Fruit fly (Drosophila melanogaster) whole organism, pupa: Measurements from ENCODE around the gene Dyro.

ENCODE experiments used
- CG10348 ChIP-seq: fragments of 200-800 bp; sonication (Bioruptor generic); IDR thresholded peaks from 2 replicates; pipeline ENCODE4 v1.3.6; 2022; ENCODE audit warnings: missing biosample characterization, missing genetic modification characterization
- CG12605 ChIP-seq: fragments of 200-800 bp; sonication (Bioruptor generic); IDR thresholded peaks from 2 replicates; pipeline ENCODE4 v1.3.6; 2022; ENCODE audit warnings: missing biosample characterization, missing genetic modification characterization
- CG13204 ChIP-seq: fragments of 200-800 bp; sonication (Bioruptor generic); optimal IDR thresholded peaks from 2 replicates; lab custom pipeline; 2018; ENCODE audit warnings: missing biosample characterization, mild to moderate bottlenecking, missing genetic modification characterization, moderate library complexity
- CG14655 ChIP-seq: fragments of 200-800 bp; sonication (Bioruptor generic); optimal IDR thresholded peaks from 3 replicates; lab custom pipeline; 2017; ENCODE audit warnings: mild to moderate bottlenecking, missing biosample characterization, missing genetic modification reagents, missing genetic modification characterization
- CG15710 ChIP-seq: fragments of 200-800 bp; sonication (Bioruptor generic); optimal IDR thresholded peaks from 2 replicates; lab custom pipeline; 2018; ENCODE audit warnings: missing biosample characterization, mild to moderate bottlenecking, missing genetic modification characterization, moderate library complexity
- CG17806 ChIP-seq: fragments of 200-800 bp; sonication (Bioruptor generic); optimal IDR thresholded peaks from 2 replicates; lab custom pipeline; 2018; ENCODE audit warnings: missing biosample characterization, mild to moderate bottlenecking, missing genetic modification characterization, moderate library complexity
- CG32121 ChIP-seq: fragments of 200-800 bp; sonication (Bioruptor generic); IDR thresholded peaks from 2 replicates; pipeline ENCODE4 v1.3.6; 2022; ENCODE audit warnings: missing biosample characterization, missing genetic modification characterization
- CG34367 ChIP-seq: fragments of 200-800 bp; sonication (Bioruptor generic); optimal IDR thresholded peaks from 2 replicates; lab custom pipeline; 2018; ENCODE audit warnings: missing biosample characterization, mild to moderate bottlenecking, missing genetic modification characterization
- CG4496 ChIP-seq: fragments of 200-800 bp; sonication (Bioruptor generic); IDR thresholded peaks from 3 replicates; pipeline ENCODE4 v1.3.6; 2022; ENCODE audit warnings: missing biosample characterization, missing genetic modification characterization
- CG8159 ChIP-seq: fragments of 200-800 bp; sonication (Bioruptor generic); optimal IDR thresholded peaks from 3 replicates; lab custom pipeline; 2018; ENCODE audit warnings: missing biosample characterization, mild to moderate bottlenecking, missing genetic modification characterization, moderate library complexity
- CG8301 ChIP-seq: fragments of 200-800 bp; sonication (Bioruptor generic); optimal IDR thresholded peaks from 2 replicates; lab custom pipeline; 2018; ENCODE audit warnings: missing biosample characterization, mild to moderate bottlenecking, missing genetic modification characterization
- CG9948 ChIP-seq: fragments of 200-800 bp; sonication (Bioruptor generic); optimal IDR thresholded peaks from 2 replicates; lab custom pipeline; 2018; ENCODE audit warnings: missing biosample characterization, mild to moderate bottlenecking, missing genetic modification characterization, moderate library complexity
- D1 ChIP-seq: fragments of 200-800 bp; sonication (Bioruptor generic); optimal IDR thresholded peaks from 2 replicates; lab custom pipeline; 2018; ENCODE audit warnings: missing biosample characterization, mild to moderate bottlenecking, missing genetic modification characterization, moderate library complexity
- EcR ChIP-seq: fragments of 200-800 bp; sonication (Bioruptor generic); optimal IDR thresholded peaks from 3 replicates; lab custom pipeline; 2019; ENCODE audit warnings: missing biosample characterization, missing genetic modification characterization, mild to moderate bottlenecking, moderate library complexity, missing genetic modification reagents
- Ets98B ChIP-seq: fragments of 200-800 bp; sonication (Bioruptor generic); IDR thresholded peaks from 2 replicates; pipeline ENCODE4 v1.3.6; 2022; ENCODE audit warnings: missing biosample characterization, missing genetic modification characterization
- Pif1A ChIP-seq: fragments of 200-800 bp; sonication (Bioruptor generic); optimal IDR thresholded peaks from 3 replicates; lab custom pipeline; 2016; ENCODE audit warnings: missing biosample characterization, missing genetic modification characterization
- Pif1B ChIP-seq: fragments of 200-800 bp; sonication (Bioruptor generic); optimal IDR thresholded peaks from 3 replicates; lab custom pipeline; 2016; ENCODE audit warnings: missing biosample characterization, missing genetic modification characterization
- Snoo ChIP-seq: fragments of 200-800 bp; sonication (Bioruptor generic); optimal IDR thresholded peaks from 3 replicates; lab custom pipeline; 2017; ENCODE audit warnings: missing biosample characterization, mild to moderate bottlenecking, missing genetic modification characterization, inconsistent platforms
- fd96Ca ChIP-seq: fragments of 200-800 bp; sonication (Bioruptor generic); IDR thresholded peaks from 3 replicates; pipeline ENCODE4 v1.3.6; 2022; ENCODE audit warnings: missing biosample characterization, missing genetic modification characterization
- gl ChIP-seq: fragments of 200-800 bp; sonication (Bioruptor generic); optimal IDR thresholded peaks from 2 replicates; lab custom pipeline; 2018; ENCODE audit warnings: missing biosample characterization, mild to moderate bottlenecking, missing genetic modification characterization
- rn ChIP-seq: fragments of 200-800 bp; sonication (Bioruptor generic); IDR thresholded peaks from 2 replicates; pipeline ENCODE4 v1.3.6; 2022; ENCODE audit warnings: missing biosample characterization, missing genetic modification characterization

Dyro gene

dm6 chr3L:11294496-11295163 lies 1.1 kb downstream of the Dyro start:
- TF ChIP-seq CG4496 (GFP tag; lab: Robert Waterston, UW) (no peak), Snoo (no peak), CG8159 (tag; lab: Kevin White, UChicago) (no peak), CG10348 (GFP tag; lab: Robert Waterston, UW) (no peak), CG32121 (GFP tag; lab: Robert Waterston, UW) (peak; percentile 71), rn (no peak), Ets98B (peak; percentile 66), fd96Ca (GFP tag; lab: Robert Waterston, UW) (peak; percentile 64), CG13204 (GFP tag; lab: Kevin White, UChicago) (peak; percentile 95), D1 (no peak), gl (tag; lab: Kevin White, UChicago) (no peak), EcR (GFP tag; lab: Kevin White, UChicago) (peak; percentile 25), CG12605 (GFP tag; lab: Robert Waterston, UW) (peak; percentile 61; the same call in 1 of the 2 replicates), CG34367 (tag; lab: Kevin White, UChicago) (no peak), Pif1B (no peak), CG14655 (GFP tag; lab: Kevin White, UChicago) (no peak), CG8301 (tag; lab: Kevin White, UChicago) (no peak), Pif1A (GFP tag; lab: Kevin White, UChicago) (no peak)

dm6 chr3L:11293378-11293777 lies 2.3 kb downstream of the Dyro start:
- TF ChIP-seq Snoo: no peak
- no peak for TF ChIP-seq Pif1B
- no peak for TF ChIP-seq CG10348 (GFP tag; lab: Robert Waterston, UW)
- peak; percentile 74 for TF ChIP-seq fd96Ca (GFP tag; lab: Robert Waterston, UW)
- no peak for TF ChIP-seq gl (tag; lab: Kevin White, UChicago)
- TF ChIP-seq CG34367 (tag; lab: Kevin White, UChicago): no peak
- TF ChIP-seq CG9948 (tag; lab: Kevin White, UChicago): peak; percentile 20
- no peak for TF ChIP-seq CG15710 (tag; lab: Kevin White, UChicago)
- peak; percentile 36 for TF ChIP-seq Pif1A (GFP tag; lab: Kevin White, UChicago)
- no peak for TF ChIP-seq EcR (GFP tag; lab: Kevin White, UChicago)
- peak; percentile 64; the same call in 1 of the 2 replicates for TF ChIP-seq Ets98B
- TF ChIP-seq CG17806 (tag; lab: Kevin White, UChicago): peak; percentile 34
- TF ChIP-seq CG32121 (GFP tag; lab: Robert Waterston, UW): peak; percentile 62; the same call in 1 of the 2 replicates
- TF ChIP-seq CG8301 (tag; lab: Kevin White, UChicago): peak; percentile 19
- peak; percentile 35 for TF ChIP-seq CG8159 (tag; lab: Kevin White, UChicago)
- peak; percentile 74 for TF ChIP-seq CG4496 (GFP tag; lab: Robert Waterston, UW)
- TF ChIP-seq CG14655 (GFP tag; lab: Kevin White, UChicago): peak; percentile 13
- TF ChIP-seq CG12605 (GFP tag; lab: Robert Waterston, UW): peak; percentile 57; the same call in 1 of the 2 replicates
- TF ChIP-seq D1: no peak
- TF ChIP-seq CG13204 (GFP tag; lab: Kevin White, UChicago): peak; percentile 89
- TF ChIP-seq rn: no peak

- TF ChIP-seq CG8159 (tag; lab: Kevin White, UChicago): no peak
- TF ChIP-seq Ets98B: peak; percentile 42
- peak; percentile 67 for TF ChIP-seq fd96Ca (GFP tag; lab: Robert Waterston, UW)
- TF ChIP-seq CG14655 (GFP tag; lab: Kevin White, UChicago): peak; percentile 1
- peak; percentile 47; the same call in 1 of the 3 replicates for TF ChIP-seq CG4496 (GFP tag; lab: Robert Waterston, UW)
- TF ChIP-seq CG32121 (GFP tag; lab: Robert Waterston, UW): peak; percentile 50
- TF ChIP-seq CG13204 (GFP tag; lab: Kevin White, UChicago): peak; percentile 94
- peak; percentile 20 for TF ChIP-seq CG17806 (tag; lab: Kevin White, UChicago)
- no peak for TF ChIP-seq CG8301 (tag; lab: Kevin White, UChicago)
- TF ChIP-seq Snoo: no peak
- TF ChIP-seq CG34367 (tag; lab: Kevin White, UChicago): no peak
- TF ChIP-seq CG15710 (tag; lab: Kevin White, UChicago): no peak
- no peak for TF ChIP-seq Pif1A (GFP tag; lab: Kevin White, UChicago)
- TF ChIP-seq CG12605 (GFP tag; lab: Robert Waterston, UW): no peak
- TF ChIP-seq EcR (GFP tag; lab: Kevin White, UChicago): peak; percentile 19
- TF ChIP-seq gl (tag; lab: Kevin White, UChicago): no peak
- TF ChIP-seq Pif1B: no peak
- no peak for TF ChIP-seq rn
- peak; percentile 10 for TF ChIP-seq D1
- TF ChIP-seq CG9948 (tag; lab: Kevin White, UChicago): no peak
- no peak for TF ChIP-seq CG10348 (GFP tag; lab: Robert Waterston, UW)
- TF ChIP-seq, all 21 proteins: peak for 9
These were observed 3.5 kb downstream of the Dyro start for dm6 chr3L:11292180-11292727.

dm6 chr3L:11291298-11292167 lies 4.2 kb downstream of the Dyro start:
- TF ChIP-seq Pif1A (GFP tag; lab: Kevin White, UChicago): no peak
- TF ChIP-seq fd96Ca (GFP tag; lab: Robert Waterston, UW): peak; percentile 62; the same call in 1 of the 3 replicates
- TF ChIP-seq CG34367 (tag; lab: Kevin White, UChicago): no peak
- TF ChIP-seq CG13204 (GFP tag; lab: Kevin White, UChicago): peak; percentile 41
- TF ChIP-seq rn: no peak
- TF ChIP-seq CG10348 (GFP tag; lab: Robert Waterston, UW): no peak
- no peak for TF ChIP-seq CG8301 (tag; lab: Kevin White, UChicago)
- TF ChIP-seq CG17806 (tag; lab: Kevin White, UChicago): no peak
- TF ChIP-seq D1: no peak
- no peak for TF ChIP-seq gl (tag; lab: Kevin White, UChicago)
- TF ChIP-seq Pif1B: no peak
- no peak for TF ChIP-seq CG8159 (tag; lab: Kevin White, UChicago)
- no peak for TF ChIP-seq Snoo
- TF ChIP-seq CG4496 (GFP tag; lab: Robert Waterston, UW): peak; percentile 55; the same call in 2 of the 3 replicates
- peak; percentile 58; the same call in 1 of the 2 replicates for TF ChIP-seq CG32121 (GFP tag; lab: Robert Waterston, UW)
